Worm (Caenorhabditis elegans) whole organism, L3 larva: ENCODE results near the gene F11C7.7.

ENCODE experiments used
- egl-27 ChIP-seq: sonication (generic microtip); optimal IDR thresholded peaks from 4 replicates; lab custom pipeline; 2017; ENCODE audit warnings: missing biosample characterization, missing genetic modification reagents, missing genetic modification characterization
- hmg-11 ChIP-seq: sonication (generic microtip); optimal IDR thresholded peaks from 2 replicates; lab custom pipeline; 2016; ENCODE audit warnings: missing genetic modification characterization, missing compliant biosample characterization
- jun-1 ChIP-seq: fragments of 150-350 bp; optimal IDR thresholded peaks from 2 replicates; lab custom pipeline; 2014; ENCODE audit warnings: missing biosample characterization, missing genetic modification reagents, missing genetic modification characterization
- nfya-1 ChIP-seq: sonication (generic microtip); optimal IDR thresholded peaks from 2 replicates; lab custom pipeline; 2017; ENCODE audit warnings: missing genetic modification characterization, mild to moderate bottlenecking, missing compliant biosample characterization, antibody characterized with exemption, moderate library complexity; ENCODE audit not compliant: insufficient read depth
- snpc-4 ChIP-seq: fragments of 150-350 bp; optimal IDR thresholded peaks from 2 replicates; lab custom pipeline; 2014; ENCODE audit warnings: missing biosample characterization, missing genetic modification characterization
- tbx-2 ChIP-seq: sonication (generic microtip); optimal IDR thresholded peaks from 2 replicates; lab custom pipeline; 2016; ENCODE audit warnings: mild to moderate bottlenecking, missing genetic modification characterization, missing compliant biosample characterization
- unc-62 ChIP-seq: fragments of 150-350 bp; sonication (generic microtip); optimal IDR thresholded peaks from 4 replicates; lab custom pipeline; 2014; ENCODE audit warnings: missing biosample characterization, missing genetic modification reagents, missing genetic modification characterization

DNA sequence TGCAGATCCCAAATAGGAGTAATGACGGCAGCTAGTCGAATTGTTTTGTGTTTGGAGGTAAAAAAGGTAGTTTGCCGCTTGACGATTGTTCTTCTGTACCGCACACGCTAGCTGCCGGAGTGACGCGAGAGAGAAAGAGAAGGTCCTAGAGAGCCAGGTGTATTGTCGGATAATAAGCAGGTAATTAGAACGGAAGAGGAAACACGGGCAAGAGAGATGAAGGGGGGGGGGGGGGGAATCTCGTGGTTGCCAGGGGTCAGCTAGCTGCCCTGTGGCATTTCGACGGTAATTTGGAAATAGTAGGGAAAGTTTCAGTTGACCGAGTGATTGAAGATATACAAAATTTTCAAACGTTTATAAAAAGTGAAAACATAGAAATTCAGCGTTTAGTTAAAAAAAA, 15.5 kb downstream of the F11C7.7 start, which contains the start of gene crb-1:
- no peak for TF ChIP-seq jun-1 (tag; lab: Kevin White, UChicago)
- no peak for TF ChIP-seq nfya-1 (tag; lab: Kevin White, UChicago)
- no peak for TF ChIP-seq hmg-11
- no peak for TF ChIP-seq tbx-2 (tag; lab: Kevin White, UChicago)
- no peak for TF ChIP-seq snpc-4 (tag; lab: Kevin White, UChicago)
- no peak for TF ChIP-seq egl-27 (tag; lab: Kevin White, UChicago)
- no peak for TF ChIP-seq unc-62
